Worm (Caenorhabditis elegans) whole organism, late embryonic: Measurements from ENCODE around the gene spin-2.

Experiments
- C08G9.2 ChIP-seq: sonication (generic microtip); optimal IDR thresholded peaks from 2 replicates; lab custom pipeline; 2016; ENCODE audit warnings: mild to moderate bottlenecking, missing genetic modification characterization, moderate library complexity, missing compliant biosample characterization
- F13H6.1 ChIP-seq: sonication (generic microtip); optimal IDR thresholded peaks from 2 replicates; lab custom pipeline; 2016; ENCODE audit warnings: missing genetic modification characterization, missing compliant biosample characterization
- K02D7.2 ChIP-seq: sonication (generic microtip); optimal IDR thresholded peaks from 2 replicates; lab custom pipeline; 2017; ENCODE audit warnings: mild to moderate bottlenecking, missing genetic modification characterization, missing compliant biosample characterization
- K09A11.1 ChIP-seq: sonication (generic microtip); optimal IDR thresholded peaks from 2 replicates; lab custom pipeline; 2017; ENCODE audit warnings: antibody characterized with exemption, mild to moderate bottlenecking, missing genetic modification characterization, missing compliant biosample characterization; ENCODE audit not compliant: insufficient read depth
- ceh-18 ChIP-seq: sonication (generic microtip); optimal IDR thresholded peaks from 2 replicates; lab custom pipeline; 2016; ENCODE audit warnings: missing genetic modification characterization, missing compliant biosample characterization
- ceh-2 ChIP-seq: sonication (generic microtip); optimal IDR thresholded peaks from 2 replicates; lab custom pipeline; 2016; ENCODE audit warnings: missing genotype, missing genetic modification characterization, missing compliant biosample characterization
- ceh-22 ChIP-seq: sonication (generic microtip); optimal IDR thresholded peaks from 2 replicates; lab custom pipeline; 2017; ENCODE audit warnings: missing biosample characterization, missing genetic modification characterization
- ceh-24 ChIP-seq: sonication (generic microtip); optimal IDR thresholded peaks from 2 replicates; lab custom pipeline; 2016; ENCODE audit warnings: mild to moderate bottlenecking, missing genetic modification characterization, missing compliant biosample characterization
- ceh-30 ChIP-seq: fragments of 150-350 bp; optimal IDR thresholded peaks from 2 replicates; lab custom pipeline; 2014; ENCODE audit warnings: missing biosample characterization, missing genetic modification characterization
- ceh-31 ChIP-seq: sonication (generic microtip); optimal IDR thresholded peaks from 2 replicates; lab custom pipeline; 2016; ENCODE audit warnings: missing genetic modification characterization, missing compliant biosample characterization
- ceh-34 ChIP-seq: sonication (generic microtip); optimal IDR thresholded peaks from 2 replicates; lab custom pipeline; 2016; ENCODE audit warnings: mild to moderate bottlenecking, missing genetic modification characterization, missing compliant biosample characterization
- ceh-48 ChIP-seq: sonication (generic microtip); optimal IDR thresholded peaks from 2 replicates; lab custom pipeline; 2016; ENCODE audit warnings: missing genetic modification characterization, inconsistent platforms, missing compliant biosample characterization
- dmd-4 ChIP-seq: sonication (generic microtip); optimal IDR thresholded peaks from 2 replicates; lab custom pipeline; 2016; ENCODE audit warnings: borderline replicate concordance, missing genetic modification characterization, missing compliant biosample characterization
- ets-4 ChIP-seq: sonication (generic microtip); optimal IDR thresholded peaks from 2 replicates; lab custom pipeline; 2016; ENCODE audit warnings: missing genetic modification characterization, missing compliant biosample characterization
- eyg-1 ChIP-seq: sonication (generic microtip); optimal IDR thresholded peaks from 2 replicates; lab custom pipeline; 2016; ENCODE audit warnings: missing genotype, missing genetic modification characterization, missing compliant biosample characterization
- fax-1 ChIP-seq: sonication (generic microtip); optimal IDR thresholded peaks from 2 replicates; lab custom pipeline; 2016; ENCODE audit warnings: missing genotype, missing genetic modification characterization, missing compliant biosample characterization
- gmeb-2 ChIP-seq: sonication (generic microtip); optimal IDR thresholded peaks from 2 replicates; lab custom pipeline; 2016; ENCODE audit warnings: missing genetic modification characterization, inconsistent platforms, missing compliant biosample characterization
- hlh-15 ChIP-seq: sonication (generic microtip); optimal IDR thresholded peaks from 2 replicates; lab custom pipeline; 2016; ENCODE audit warnings: missing genetic modification characterization, missing compliant biosample characterization
- hlh-6 ChIP-seq: sonication (generic microtip); optimal IDR thresholded peaks from 2 replicates; lab custom pipeline; 2016; ENCODE audit warnings: missing genotype, missing genetic modification characterization, missing compliant biosample characterization
- hlh-8 ChIP-seq: sonication (generic microtip); optimal IDR thresholded peaks from 2 replicates; lab custom pipeline; 2016; ENCODE audit warnings: missing genotype, missing genetic modification characterization, missing compliant biosample characterization
- lim-6 ChIP-seq: sonication (generic microtip); optimal IDR thresholded peaks from 2 replicates; lab custom pipeline; 2016; ENCODE audit warnings: missing genetic modification characterization, missing compliant biosample characterization
- nhr-232 ChIP-seq: sonication (generic microtip); optimal IDR thresholded peaks from 2 replicates; lab custom pipeline; 2016; ENCODE audit warnings: missing genetic modification characterization, missing compliant biosample characterization
- odd-2 ChIP-seq: sonication (generic microtip); optimal IDR thresholded peaks from 2 replicates; lab custom pipeline; 2017; ENCODE audit warnings: antibody characterized with exemption, mild to moderate bottlenecking, missing genetic modification characterization, missing compliant biosample characterization
- pax-1 ChIP-seq: fragments of 150-350 bp; optimal IDR thresholded peaks from 2 replicates; lab custom pipeline; 2014; ENCODE audit warnings: missing biosample characterization, missing genetic modification characterization
- pha-4 ChIP-seq: fragments of 150-350 bp; optimal IDR thresholded peaks from 2 replicates; lab custom pipeline; 2018; ENCODE audit warnings: missing biosample characterization, missing genetic modification reagents, missing genetic modification characterization
- ref-2 ChIP-seq: sonication (generic microtip); optimal IDR thresholded peaks from 2 replicates; lab custom pipeline; 2016; ENCODE audit warnings: missing genetic modification characterization, missing compliant biosample characterization
- rnt-1 ChIP-seq: sonication (generic microtip); optimal IDR thresholded peaks from 2 replicates; lab custom pipeline; 2016; ENCODE audit warnings: missing genetic modification characterization, missing compliant biosample characterization
- sdc-2 ChIP-seq: sonication (generic microtip); optimal IDR thresholded peaks from 2 replicates; lab custom pipeline; 2016; ENCODE audit warnings: missing genotype, missing genetic modification characterization, missing compliant biosample characterization
- tbx-2 ChIP-seq: sonication (generic microtip); optimal IDR thresholded peaks from 2 replicates; lab custom pipeline; 2016; ENCODE audit warnings: missing genetic modification characterization, missing compliant biosample characterization
- tbx-7 ChIP-seq: sonication (generic microtip); optimal IDR thresholded peaks from 2 replicates; lab custom pipeline; 2016; ENCODE audit warnings: missing genotype, missing genetic modification characterization, missing compliant biosample characterization
- unc-42 ChIP-seq: sonication (generic microtip); optimal IDR thresholded peaks from 2 replicates; lab custom pipeline; 2016; ENCODE audit warnings: missing genotype, missing genetic modification characterization, missing compliant biosample characterization
- unc-55 ChIP-seq: sonication (generic microtip); optimal IDR thresholded peaks from 2 replicates; lab custom pipeline; 2017; ENCODE audit warnings: missing biosample characterization, missing genetic modification reagents, missing genetic modification characterization
- unc-86 ChIP-seq: sonication (generic microtip); optimal IDR thresholded peaks from 2 replicates; lab custom pipeline; 2016; ENCODE audit warnings: missing genetic modification characterization, missing compliant biosample characterization

spin-2 gene

ce11 chrIV:13082836-13083763, 3.7 kb upstream of the spin-2 start:
- TF ChIP-seq ceh-24 (no peak), unc-55 (GFP tag; lab: Kevin White, UChicago) (no peak), pha-4 (no peak), F13H6.1 (tag; lab: Kevin White, UChicago) (no peak), hlh-8 (tag; lab: Kevin White, UChicago) (no peak), K09A11.1 (tag; lab: Kevin White, UChicago) (no peak), ets-4 (tag; lab: Kevin White, UChicago) (no peak), ceh-22 (tag; lab: Kevin White, UChicago) (no peak), nhr-232 (tag; lab: Kevin White, UChicago) (no peak)

- TF ChIP-seq pha-4, result no peak
- TF ChIP-seq tbx-2, result no peak
- TF ChIP-seq ets-4 (tag; lab: Kevin White, UChicago), result no peak
- TF ChIP-seq ceh-30 (tag; lab: Kevin White, UChicago), result no peak
- no peak for TF ChIP-seq unc-86 (tag; lab: Kevin White, UChicago)
- no peak for TF ChIP-seq ceh-34 (tag; lab: Kevin White, UChicago)
- no peak for TF ChIP-seq sdc-2 (tag; lab: Kevin White, UChicago)
- no peak for TF ChIP-seq ceh-48 (tag; lab: Kevin White, UChicago)
- TF ChIP-seq ref-2 (tag; lab: Kevin White, UChicago), result no peak
- TF ChIP-seq ceh-24, result no peak
- no peak for TF ChIP-seq hlh-15
- no peak for TF ChIP-seq ceh-2 (tag; lab: Kevin White, UChicago)
- TF ChIP-seq ceh-31 (tag; lab: Kevin White, UChicago), result no peak
Observed at ce11 chrIV:13085675-13086074, 1.1 kb upstream of the spin-2 start.

ce11 chrIV:13089671-13090242, 3.0 kb downstream of the spin-2 start:
- no peak for TF ChIP-seq ets-4 (tag; lab: Kevin White, UChicago)
- TF ChIP-seq pax-1 (tag; lab: Kevin White, UChicago), result no peak
- no peak for TF ChIP-seq K02D7.2 (tag; lab: Kevin White, UChicago)
- peak; percentile 35 for TF ChIP-seq C08G9.2 (tag; lab: Kevin White, UChicago)
- peak; percentile 21 for TF ChIP-seq hlh-6 (tag; lab: Kevin White, UChicago)
- TF ChIP-seq rnt-1 (tag; lab: Kevin White, UChicago), result no peak

ce11 chrIV:13090967-13091366, 4.2 kb downstream of the spin-2 start, which contains the start of gene col-132:
Gene col-132, minus strand, starts transcription at chrIV:13091067.
- TF ChIP-seq unc-55 (GFP tag; lab: Kevin White, UChicago) (no peak), dmd-4 (no peak), lim-6 (no peak), unc-86 (tag; lab: Kevin White, UChicago) (no peak), unc-42 (tag; lab: Kevin White, UChicago) (no peak), ceh-48 (tag; lab: Kevin White, UChicago) (no peak), nhr-232 (tag; lab: Kevin White, UChicago) (no peak), eyg-1 (tag; lab: Kevin White, UChicago) (no peak), tbx-2 (no peak), fax-1 (tag; lab: Kevin White, UChicago) (no peak), odd-2 (tag; lab: Kevin White, UChicago) (no peak), tbx-7 (tag; lab: Kevin White, UChicago) (no peak), ceh-18 (no peak), gmeb-2 (tag; lab: Kevin White, UChicago) (no peak), K02D7.2 (tag; lab: Kevin White, UChicago) (no peak)
